Worm (Caenorhabditis elegans): Measurements from ENCODE around the gene memi-1.

Gene memi-1

ce11 chrIV:4771792-4772191 lies 11.6 kb upstream of the memi-1 start, which contains the start of gene R11E3.2:
Gene R11E3.2 (plus strand): TSS chrIV:4772092.
- TF ChIP-seq dao-5 (tag; optimal IDR thresholded peaks at IDR 0.05) (no peak), him-1 (tag; optimal IDR thresholded peaks at IDR 0.05) (no peak), W03F9.2 (tag; optimal IDR thresholded peaks at IDR 0.05) (no peak)

ce11 chrIV:4764422-4764821 lies 4.2 kb upstream of the memi-1 start, which contains the start of gene npp-26:
Gene npp-26 (plus strand): TSS chrIV:4764722.
- TF ChIP-seq dao-5 (tag; optimal IDR thresholded peaks at IDR 0.05), result no peak
- no peak for TF ChIP-seq him-1 (tag; optimal IDR thresholded peaks at IDR 0.05)
- no peak for TF ChIP-seq W03F9.2 (tag; optimal IDR thresholded peaks at IDR 0.05)

- TF ChIP-seq him-1 (tag; optimal IDR thresholded peaks at IDR 0.05) (no peak), W03F9.2 (tag; optimal IDR thresholded peaks at IDR 0.05) (no peak), dao-5 (tag; optimal IDR thresholded peaks at IDR 0.05) (no peak)
Measured at ce11 chrIV:4763844-4764243, 3.6 kb upstream of the memi-1 start, which contains the start of gene Y17G9B.2. Gene Y17G9B.2 (plus strand): TSS chrIV:4764144.

ce11 chrIV:4758659-4759058 lies 1.6 kb downstream of the memi-1 start, which contains the start of gene Y17G9B.8:
Gene Y17G9B.8 (minus strand): TSS chrIV:4758840.
- TF ChIP-seq W03F9.2 (tag; optimal IDR thresholded peaks at IDR 0.05) (no peak), him-1 (tag; optimal IDR thresholded peaks at IDR 0.05) (no peak), dao-5 (tag; optimal IDR thresholded peaks at IDR 0.05) (no peak)

ce11 chrIV:4755929-4756655 lies 4.1 kb downstream of the memi-1 start, which contains the start of the genes fbxb-77 and Y17G9B.11:
Gene fbxb-77 (minus strand): TSS chrIV:4756157.
Gene Y17G9B.11 (plus strand): TSS chrIV:4756605.
- TF ChIP-seq W03F9.2 (tag; optimal IDR thresholded peaks at IDR 0.05) (no peak), dao-5 (tag; optimal IDR thresholded peaks at IDR 0.05) (no peak), him-1 (tag; optimal IDR thresholded peaks at IDR 0.05) (no peak)

ce11 chrIV:4751814-4752213 lies 8.4 kb downstream of the memi-1 start, which contains the start of gene Y17G9B.4:
Gene Y17G9B.4 (plus strand): TSS chrIV:4752119.
- TF ChIP-seq dao-5 (tag; optimal IDR thresholded peaks at IDR 0.05) (no peak), W03F9.2 (tag; optimal IDR thresholded peaks at IDR 0.05) (no peak), him-1 (tag; optimal IDR thresholded peaks at IDR 0.05) (no peak)

- TF ChIP-seq dao-5 (tag; optimal IDR thresholded peaks at IDR 0.05), result peak; percentile 82
- peak; percentile 99 for TF ChIP-seq W03F9.2 (tag; optimal IDR thresholded peaks at IDR 0.05)
- peak; percentile 99 for TF ChIP-seq him-1 (tag; optimal IDR thresholded peaks at IDR 0.05)
Measured at ce11 chrIV:4749728-4750278, 10.4 kb downstream of the memi-1 start, which contains the start of the genes rpl-20 and Y17G9B.5. Gene rpl-20 (minus strand): TSS chrIV:4749778. Gene Y17G9B.5 (plus strand): TSS chrIV:4750240.

ce11 chrIV:4749155-4749554 lies 11.1 kb downstream of the memi-1 start:
- TF ChIP-seq him-1 (tag; optimal IDR thresholded peaks at IDR 0.05), result no peak
- no peak for TF ChIP-seq dao-5 (tag; optimal IDR thresholded peaks at IDR 0.05)
- TF ChIP-seq W03F9.2 (tag; optimal IDR thresholded peaks at IDR 0.05), result no peak

ce11 chrIV:4748408-4749105 lies 11.7 kb downstream of the memi-1 start, which contains the start of gene cyc-2.1:
Gene cyc-2.1 (minus strand): TSS chrIV:4749012.
- TF ChIP-seq W03F9.2 (tag; optimal IDR thresholded peaks at IDR 0.05) (no peak), dao-5 (tag; optimal IDR thresholded peaks at IDR 0.05) (peak; percentile 17)

ce11 chrIV:4747553-4747952 lies 12.7 kb downstream of the memi-1 start, which contains the start of gene tctn-1:
Gene tctn-1 (minus strand): TSS chrIV:4747832.
- TF ChIP-seq dao-5 (tag; optimal IDR thresholded peaks at IDR 0.05) (no peak), W03F9.2 (tag; optimal IDR thresholded peaks at IDR 0.05) (no peak), him-1 (tag; optimal IDR thresholded peaks at IDR 0.05) (no peak)

ce11 chrIV:4745422-4745821 lies 14.8 kb downstream of the memi-1 start, which contains the start of gene timm-17B.1:
Gene timm-17B.1 (minus strand): TSS chrIV:4745492.
- TF ChIP-seq him-1 (tag; optimal IDR thresholded peaks at IDR 0.05), result peak; percentile 10
- TF ChIP-seq W03F9.2 (tag; optimal IDR thresholded peaks at IDR 0.05), result peak; percentile 96
- no peak for TF ChIP-seq dao-5 (tag; optimal IDR thresholded peaks at IDR 0.05)

- TF ChIP-seq dao-5 (tag; optimal IDR thresholded peaks at IDR 0.05) (no peak), W03F9.2 (tag; optimal IDR thresholded peaks at IDR 0.05) (no peak), him-1 (tag; optimal IDR thresholded peaks at IDR 0.05) (no peak)
Measured at ce11 chrIV:4744167-4744566, 16.1 kb downstream of the memi-1 start, which contains the start of gene hoe-1. Gene hoe-1 (minus strand): TSS chrIV:4744267.

ce11 chrIV:4742480-4742879 lies 17.7 kb downstream of the memi-1 start:
- TF ChIP-seq W03F9.2 (tag; optimal IDR thresholded peaks at IDR 0.05), result no peak
- TF ChIP-seq him-1 (tag; optimal IDR thresholded peaks at IDR 0.05), result no peak
- TF ChIP-seq dao-5 (tag; optimal IDR thresholded peaks at IDR 0.05), result no peak

Measured in whole organism, L4/young adult.